Fruit fly (Drosophila melanogaster) whole organism, embryonic: ENCODE measurements around the gene spn-B.

ENCODE experiments used
- ATbp ChIP-seq: fragments of 200-800 bp; sonication (Bioruptor generic); optimal IDR thresholded peaks from 2 replicates; lab custom pipeline; 2017; ENCODE audit warnings: missing biosample characterization, mild to moderate bottlenecking, missing genetic modification characterization, missing genetic modification reagents
- Antp ChIP-seq: fragments of 200-800 bp; sonication (Bioruptor generic); optimal IDR thresholded peaks from 3 replicates; lab custom pipeline; 2016; ENCODE audit warnings: missing biosample characterization, missing genetic modification characterization
- Bdp1 ChIP-seq: fragments of 200-800 bp; sonication (Bioruptor generic); optimal IDR thresholded peaks from 3 replicates; lab custom pipeline; 2016; ENCODE audit warnings: missing biosample characterization, missing genetic modification characterization
- CG10147 ChIP-seq: fragments of 200-800 bp; sonication (Bioruptor generic); optimal IDR thresholded peaks from 2 replicates; lab custom pipeline; 2019; ENCODE audit warnings: missing biosample characterization, mild to moderate bottlenecking, missing genetic modification characterization, moderate library complexity
- CG1024 ChIP-seq: fragments of 200-800 bp; sonication (Bioruptor generic); IDR thresholded peaks from 2 replicates; pipeline ENCODE4 v1.3.6; 2022; ENCODE audit warnings: missing biosample characterization, missing genetic modification characterization
- CG10462 ChIP-seq: fragments of 200-800 bp; sonication (Bioruptor generic); optimal IDR thresholded peaks from 2 replicates; lab custom pipeline; 2016; ENCODE audit warnings: missing biosample characterization, missing genetic modification characterization
- CG10959 ChIP-seq: fragments of 200-800 bp; sonication (Bioruptor generic); IDR thresholded peaks from 2 replicates; pipeline ENCODE4 v1.3.6; 2022; ENCODE audit warnings: missing biosample characterization, missing genetic modification characterization
- CG11695 ChIP-seq: fragments of 200-800 bp; sonication (Bioruptor generic); IDR thresholded peaks from 3 replicates; pipeline ENCODE4 v1.3.6; 2022; ENCODE audit warnings: missing biosample characterization, missing genetic modification characterization
- CG13424 ChIP-seq: fragments of 200-800 bp; sonication (Bioruptor generic); optimal IDR thresholded peaks from 2 replicates; lab custom pipeline; 2019; ENCODE audit warnings: missing biosample characterization, mild to moderate bottlenecking, missing genetic modification characterization, moderate library complexity
- CG14050 ChIP-seq: fragments of 200-800 bp; sonication (Bioruptor generic); IDR thresholded peaks from 3 replicates; pipeline ENCODE4 v1.3.6; 2022; ENCODE audit warnings: missing biosample characterization, missing genetic modification characterization
- CG14965 ChIP-seq: fragments of 200-800 bp; sonication (Bioruptor generic); optimal IDR thresholded peaks from 2 replicates; lab custom pipeline; 2016; ENCODE audit warnings: missing biosample characterization, missing genetic modification characterization, borderline replicate concordance
- CG2199 ChIP-seq: fragments of 200-800 bp; sonication (Bioruptor generic); IDR thresholded peaks from 3 replicates; pipeline ENCODE4 v1.3.6; 2022; ENCODE audit warnings: missing biosample characterization, missing genetic modification characterization
- CG4730 ChIP-seq: fragments of 200-800 bp; sonication (Bioruptor generic); IDR thresholded peaks from 2 replicates; pipeline ENCODE4 v1.3.6; 2022; ENCODE audit warnings: missing biosample characterization, missing genetic modification characterization
- CG4820 ChIP-seq: fragments of 200-800 bp; sonication (Bioruptor generic); optimal IDR thresholded peaks from 3 replicates; lab custom pipeline; 2016; ENCODE audit warnings: missing biosample characterization, missing genetic modification characterization
- CG7271 ChIP-seq: fragments of 200-800 bp; sonication (Bioruptor generic); optimal IDR thresholded peaks from 2 replicates; lab custom pipeline; 2018; ENCODE audit warnings: missing biosample characterization, mild to moderate bottlenecking, missing genetic modification characterization, moderate library complexity
- CG8281 ChIP-seq: fragments of 200-800 bp; sonication (Bioruptor generic); optimal IDR thresholded peaks from 2 replicates; lab custom pipeline; 2018; ENCODE audit warnings: missing biosample characterization, mild to moderate bottlenecking, missing genetic modification characterization, moderate library complexity
- CG8924 ChIP-seq: fragments of 200-800 bp; optimal IDR thresholded peaks from 3 replicates; lab custom pipeline; 2019; ENCODE audit warnings: missing biosample characterization, mild to moderate bottlenecking, missing genetic modification characterization, moderate library complexity
- CG9727 ChIP-seq: fragments of 200-800 bp; sonication (Bioruptor generic); optimal IDR thresholded peaks from 3 replicates; lab custom pipeline; 2017; ENCODE audit warnings: missing biosample characterization, mild to moderate bottlenecking, missing genetic modification characterization
- CG9797 ChIP-seq: fragments of 200-800 bp; sonication (Bioruptor generic); optimal IDR thresholded peaks from 3 replicates; lab custom pipeline; 2018; ENCODE audit warnings: missing biosample characterization, mild to moderate bottlenecking, missing genetic modification characterization
- Dek ChIP-seq: fragments of 200-800 bp; sonication (Bioruptor generic); optimal IDR thresholded peaks from 3 replicates; lab custom pipeline; 2019; ENCODE audit warnings: missing biosample characterization, mild to moderate bottlenecking, missing genetic modification characterization, moderate library complexity
- Drgx ChIP-seq: fragments of 200-800 bp; sonication (Bioruptor generic); IDR thresholded peaks from 2 replicates; pipeline ENCODE4 v1.3.6; 2022; ENCODE audit warnings: missing biosample characterization, missing genetic modification characterization
- Elba2 ChIP-seq: fragments of 200-800 bp; sonication (Bioruptor generic); optimal IDR thresholded peaks from 3 replicates; lab custom pipeline; 2016; ENCODE audit warnings: missing biosample characterization, missing genetic modification characterization
- Gug ChIP-seq: fragments of 200-800 bp; sonication (Bioruptor generic); IDR thresholded peaks from 4 replicates; pipeline ENCODE4 v1.3.6; 2022; ENCODE audit warnings: missing biosample characterization, missing genetic modification characterization
- HLH3B ChIP-seq: fragments of 200-800 bp; sonication (Bioruptor generic); IDR thresholded peaks from 2 replicates; pipeline ENCODE4 v1.3.6; 2022; ENCODE audit warnings: missing biosample characterization, missing genetic modification characterization
- Lpt ChIP-seq: fragments of >200 bp; optimal IDR thresholded peaks from 2 replicates; lab custom pipeline; 2018; ENCODE audit warnings: missing biosample characterization, missing genetic modification characterization
- MBD-R2 ChIP-seq: fragments of 200-800 bp; sonication (Bioruptor generic); IDR thresholded peaks from 2 replicates; pipeline ENCODE4 v1.3.6; 2022; ENCODE audit warnings: missing biosample characterization, missing genetic modification characterization
- Neu2 ChIP-seq: fragments of 200-800 bp; sonication (Bioruptor generic); optimal IDR thresholded peaks from 3 replicates; lab custom pipeline; 2016; ENCODE audit warnings: missing biosample characterization, missing genetic modification characterization, borderline replicate concordance
- Nf-YB ChIP-seq: fragments of 200-800 bp; sonication (Bioruptor generic); optimal IDR thresholded peaks from 3 replicates; lab custom pipeline; 2019; ENCODE audit warnings: missing biosample characterization, mild to moderate bottlenecking, missing genetic modification characterization, moderate library complexity
- Pdp1 ChIP-seq, 2 experiments: fragments of 200-800 bp; sonication (Bioruptor generic); optimal IDR thresholded peaks; 3 replicates each; lab custom pipeline; 2016; ENCODE audit warnings: missing biosample characterization in 2 of 2, missing genetic modification characterization in 2 of 2, mild to moderate bottlenecking in 1 of 2, moderate library complexity in 1 of 2
- Rfx ChIP-seq: fragments of 200-800 bp; sonication (Bioruptor generic); IDR thresholded peaks from 2 replicates; pipeline ENCODE4 v1.3.6; 2022; ENCODE audit warnings: missing biosample characterization, missing genetic modification characterization
- Vsx1 ChIP-seq: fragments of 200-800 bp; sonication (Bioruptor generic); optimal IDR thresholded peaks from 2 replicates; lab custom pipeline; 2017; ENCODE audit warnings: missing biosample characterization, mild to moderate bottlenecking, missing genetic modification characterization, missing genetic modification reagents
- aop ChIP-seq: fragments of 200-800 bp; sonication (Bioruptor generic); IDR thresholded peaks from 2 replicates; pipeline ENCODE4 v1.3.6; 2022; ENCODE audit warnings: missing biosample characterization, missing genetic modification characterization
- cg ChIP-seq: fragments of 200-800 bp; sonication (Bioruptor generic); optimal IDR thresholded peaks from 3 replicates; lab custom pipeline; 2019; ENCODE audit warnings: missing biosample characterization, mild to moderate bottlenecking, missing genetic modification characterization, moderate library complexity
- da ChIP-seq: fragments of 200-800 bp; sonication (Bioruptor generic); optimal IDR thresholded peaks from 2 replicates; lab custom pipeline; 2016; ENCODE audit warnings: missing biosample characterization, missing genetic modification characterization
- dan ChIP-seq: fragments of 200-800 bp; sonication (Bioruptor generic); IDR thresholded peaks from 2 replicates; pipeline ENCODE4 v1.3.6; 2022; ENCODE audit warnings: missing biosample characterization, missing genetic modification characterization
- danr ChIP-seq: fragments of 200-800 bp; sonication (Bioruptor generic); IDR thresholded peaks from 2 replicates; pipeline ENCODE4 v1.3.6; 2022; ENCODE audit warnings: missing biosample characterization, missing genetic modification characterization
- dati ChIP-seq: fragments of 200-800 bp; sonication (Bioruptor generic); IDR thresholded peaks from 2 replicates; pipeline ENCODE4 v1.3.6; 2022; ENCODE audit warnings: missing biosample characterization, missing genetic modification characterization
- dysf ChIP-seq: fragments of 200-800 bp; sonication (Bioruptor generic); IDR thresholded peaks from 3 replicates; pipeline ENCODE4 v1.3.6; 2022; ENCODE audit warnings: missing biosample characterization, missing genetic modification characterization
- fd96Cb ChIP-seq: fragments of 200-800 bp; sonication (Bioruptor generic); optimal IDR thresholded peaks from 2 replicates; lab custom pipeline; 2018; ENCODE audit warnings: missing biosample characterization, mild to moderate bottlenecking, missing genetic modification characterization, moderate library complexity
- inv ChIP-seq: fragments of 200-800 bp; sonication (Bioruptor generic); IDR thresholded peaks from 2 replicates; pipeline ENCODE4 v1.3.6; 2022; ENCODE audit warnings: missing biosample characterization, missing genetic modification characterization; ENCODE audit not compliant: partially characterized antibody
- jigr1 ChIP-seq: fragments of 200-800 bp; sonication (Bioruptor generic); IDR thresholded peaks from 3 replicates; pipeline ENCODE4 v1.3.6; 2022; ENCODE audit warnings: missing biosample characterization, missing genetic modification characterization
- ken ChIP-seq: fragments of 200-800 bp; sonication (Bioruptor generic); IDR thresholded peaks from 3 replicates; pipeline ENCODE4 v1.3.6; 2022; ENCODE audit warnings: missing biosample characterization, missing genetic modification characterization
- maf-S ChIP-seq: fragments of 200-800 bp; sonication (Bioruptor generic); optimal IDR thresholded peaks from 2 replicates; lab custom pipeline; 2016; ENCODE audit warnings: missing biosample characterization, missing genetic modification characterization
- nerfin-2 ChIP-seq: fragments of 200-800 bp; sonication (Bioruptor generic); IDR thresholded peaks from 2 replicates; pipeline ENCODE4 v1.3.6; 2022; ENCODE audit warnings: missing biosample characterization, missing genetic modification characterization; ENCODE audit not compliant: partially characterized antibody
- pita ChIP-seq: fragments of 200-800 bp; sonication (Bioruptor generic); optimal IDR thresholded peaks from 2 replicates; lab custom pipeline; 2017; ENCODE audit warnings: missing biosample characterization, mild to moderate bottlenecking, missing genetic modification characterization
- salm ChIP-seq: fragments of 200-800 bp; sonication (Bioruptor generic); optimal IDR thresholded peaks from 2 replicates; lab custom pipeline; 2018; ENCODE audit warnings: missing biosample characterization, mild to moderate bottlenecking, missing genetic modification characterization
- sd ChIP-seq: fragments of 200-800 bp; sonication (Bioruptor generic); optimal IDR thresholded peaks from 3 replicates; lab custom pipeline; 2018; ENCODE audit warnings: missing biosample characterization, mild to moderate bottlenecking, missing genetic modification characterization, moderate library complexity
- shn ChIP-seq: fragments of 200-800 bp; sonication (Bioruptor generic); optimal IDR thresholded peaks from 3 replicates; lab custom pipeline; 2016; ENCODE audit warnings: missing biosample characterization, missing genetic modification characterization
- slbo ChIP-seq: fragments of 200-800 bp; sonication (Bioruptor generic); IDR thresholded peaks from 2 replicates; pipeline ENCODE4 v1.3.6; 2022; ENCODE audit warnings: missing biosample characterization, missing genetic modification characterization
- sob ChIP-seq: fragments of 200-800 bp; sonication (Bioruptor generic); IDR thresholded peaks from 2 replicates; pipeline ENCODE4 v1.3.6; 2022; ENCODE audit warnings: missing biosample characterization, missing genetic modification characterization
- unpg ChIP-seq: fragments of 200-800 bp; sonication (Bioruptor generic); optimal IDR thresholded peaks from 3 replicates; lab custom pipeline; 2018; ENCODE audit warnings: missing biosample characterization, mild to moderate bottlenecking, missing genetic modification characterization, moderate library complexity
- yki ChIP-seq: fragments of >200 bp; optimal IDR thresholded peaks from 3 replicates; lab custom pipeline; 2018
- z ChIP-seq: fragments of 200-800 bp; sonication (Bioruptor generic); IDR thresholded peaks from 3 replicates; pipeline ENCODE4 v1.3.6; 2022; ENCODE audit warnings: missing biosample characterization, missing genetic modification characterization

spn-B gene

DNA sequence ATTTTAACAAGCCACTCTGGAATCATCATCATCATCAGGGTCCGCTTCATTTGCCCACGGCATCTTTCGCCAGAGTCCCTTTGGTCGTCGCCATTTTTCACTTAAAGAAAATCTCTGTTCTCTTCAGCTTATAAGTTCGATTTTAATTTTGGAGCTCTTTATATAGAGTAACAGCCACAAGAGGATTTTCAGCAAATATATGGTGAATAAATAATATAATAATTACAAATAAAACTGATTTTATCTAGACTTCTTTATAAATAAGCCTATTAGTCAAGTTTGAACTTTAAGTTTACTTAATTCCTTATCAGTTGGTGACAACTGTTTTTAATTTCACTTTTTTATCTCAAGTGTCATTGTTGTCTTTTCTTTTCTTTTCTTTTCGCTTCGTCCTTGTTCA is 20.6 kb downstream of the spn-B start (continued):
- TF ChIP-seq Antp (GFP tag; lab: Kevin White, UChicago) (no peak), CG4730 (no peak), z (GFP tag; lab: Robert Waterston, UW) (no peak), CG11695 (GFP tag; lab: Robert Waterston, UW) (no peak), Gug (no peak), CG7271 (tag; lab: Kevin White, UChicago) (no peak), CG13424 (tag; lab: Kevin White, UChicago) (peak; percentile 10), Nf-YB (GFP tag; lab: Kevin White, UChicago) (no peak), Pdp1 (GFP tag; optimal IDR thresholded peaks at IDR 0.05; lab: Kevin White, UChicago) (no peak), Vsx1 (GFP tag; lab: Kevin White, UChicago) (no peak), sob (GFP tag; lab: Robert Waterston, UW) (no peak), MBD-R2 (no peak), CG14050 (GFP tag; lab: Robert Waterston, UW) (no peak), CG10147 (no peak), salm (tag; lab: Kevin White, UChicago) (no peak), CG14965 (GFP tag; lab: Kevin White, UChicago) (no peak), unpg (GFP tag; lab: Kevin White, UChicago) (no peak), HLH3B (GFP tag; lab: Robert Waterston, UW) (no peak), cg (no peak), CG2199 (no peak), da (GFP tag; lab: Kevin White, UChicago) (no peak), CG10462 (GFP tag; lab: Kevin White, UChicago) (no peak), CG8281 (tag; lab: Kevin White, UChicago) (no peak), aop (GFP tag; lab: Robert Waterston, UW) (no peak), Bdp1 (GFP tag; lab: Kevin White, UChicago) (no peak), CG4820 (GFP tag; lab: Kevin White, UChicago) (no peak), danr (no peak), pita (GFP tag; lab: Kevin White, UChicago) (no peak), Rfx (GFP tag; lab: Robert Waterston, UW) (no peak), ATbp (GFP tag; lab: Kevin White, UChicago) (no peak), inv (GFP tag; lab: Robert Waterston, UW) (no peak), CG9797 (GFP tag; lab: Kevin White, UChicago) (no peak), ken (GFP tag; lab: Robert Waterston, UW) (no peak), CG1024 (GFP tag; lab: Robert Waterston, UW) (no peak), CG10959 (GFP tag; lab: Robert Waterston, UW) (no peak), dati (no peak), dan (no peak), nerfin-2 (GFP tag; lab: Robert Waterston, UW) (no peak), Elba2 (GFP tag; lab: Kevin White, UChicago) (no peak), Drgx (no peak), CG8924 (tag; lab: Kevin White, UChicago) (peak; percentile 10), yki (lab: Kevin White, UChicago) (no peak), shn (GFP tag; lab: Kevin White, UChicago) (no peak), fd96Cb (tag; lab: Kevin White, UChicago) (peak; percentile 4), dysf (GFP tag; lab: Robert Waterston, UW) (no peak), jigr1 (GFP tag; lab: Robert Waterston, UW) (no peak), slbo (GFP tag; lab: Robert Waterston, UW) (0 out of 2 replicates have a peak, but pooled peaks have one; percentile 4), Lpt (GFP tag; lab: Kevin White, UChicago) (no peak), Neu2 (no peak), CG9727 (peak; percentile 9), maf-S (GFP tag; lab: Kevin White, UChicago) (no peak), sd (tag; lab: Kevin White, UChicago) (peak; percentile 40), Dek (tag; lab: Kevin White, UChicago) (no peak)
